Fruit fly (Drosophila melanogaster) Kc167 (cell line): ENCODE results near the gene CG17364.

Source experiments
- Myc ChIP-seq: fragments of >200 bp; optimal IDR thresholded peaks from 2 replicates; lab custom pipeline; 2017; ENCODE audit warnings: missing external identifiers
- Sin3A ChIP-seq: fragments of >200 bp; optimal IDR thresholded peaks from 2 replicates; lab custom pipeline; 2018; ENCODE audit warnings: missing external identifiers
- h ChIP-seq: fragments of >200 bp; optimal IDR thresholded peaks from 3 replicates; lab custom pipeline; 2018; ENCODE audit warnings: missing external identifiers
- insv ChIP-seq: fragments of >200 bp; optimal IDR thresholded peaks from 3 replicates; lab custom pipeline; 2018; ENCODE audit warnings: missing external identifiers
- psq ChIP-seq: fragments of >200 bp; optimal IDR thresholded peaks from 2 replicates; lab custom pipeline; 2017; ENCODE audit warnings: missing external identifiers
- ttk ChIP-seq: sonication (Bioruptor generic); optimal IDR thresholded peaks from 2 replicates; lab custom pipeline; 2017; ENCODE audit warnings: missing external identifiers

Gene CG17364

DNA sequence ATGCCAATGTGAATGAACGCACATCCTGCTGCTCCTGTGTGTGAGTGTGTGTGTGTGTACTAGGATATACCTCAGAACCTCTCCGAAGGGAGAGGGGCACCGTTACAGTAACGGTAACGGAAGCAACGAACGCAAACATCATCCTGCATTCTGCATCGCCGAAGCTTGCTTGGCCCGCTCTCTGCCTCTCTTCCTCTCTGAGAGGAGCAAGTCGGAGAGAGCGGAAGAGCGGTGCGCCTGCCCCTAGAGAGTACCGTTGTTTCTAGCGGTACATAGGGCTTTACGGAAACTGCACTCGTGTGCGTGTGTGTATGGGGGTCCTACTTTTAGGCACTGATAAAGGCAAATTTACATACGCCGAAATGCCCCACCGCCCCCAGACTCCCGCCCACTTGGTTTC lies 1.9 kb downstream of the CG17364 start:
- TF ChIP-seq insv (lab: Kevin White, UChicago) (no peak), Myc (lab: Kevin White, UChicago) (no peak), ttk (no peak), Sin3A (lab: Kevin White, UChicago) (no peak), h (lab: Kevin White, UChicago) (no peak), psq (lab: Kevin White, UChicago) (no peak)

DNA sequence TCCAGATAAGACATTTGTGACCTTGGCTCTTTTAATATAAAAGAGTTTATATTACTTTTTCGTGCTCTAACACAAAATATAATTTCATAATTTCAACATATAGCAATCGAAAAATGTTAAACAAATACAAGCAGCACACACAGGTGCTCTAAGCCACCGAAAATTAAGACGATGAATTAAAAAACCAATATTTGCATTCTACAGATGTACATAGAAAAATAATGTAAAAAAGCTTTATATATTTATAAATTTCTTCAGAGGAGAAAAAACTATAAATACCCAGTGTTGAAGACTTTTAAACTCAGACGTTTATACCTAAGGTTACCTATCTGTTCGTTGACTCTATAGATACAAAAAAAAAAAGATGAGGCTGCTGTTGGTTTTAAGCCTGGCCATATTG lies 5.6 kb downstream of the CG17364 start, which contains the start of gene CG9040:
TSS of gene CG9040 (plus strand) at position 301 of the 400 bp plus-strand sequence.
- TF ChIP-seq insv (lab: Kevin White, UChicago) (no peak), Myc (lab: Kevin White, UChicago) (no peak), psq (lab: Kevin White, UChicago) (no peak), h (lab: Kevin White, UChicago) (no peak), ttk (no peak), Sin3A (lab: Kevin White, UChicago) (no peak)

DNA sequence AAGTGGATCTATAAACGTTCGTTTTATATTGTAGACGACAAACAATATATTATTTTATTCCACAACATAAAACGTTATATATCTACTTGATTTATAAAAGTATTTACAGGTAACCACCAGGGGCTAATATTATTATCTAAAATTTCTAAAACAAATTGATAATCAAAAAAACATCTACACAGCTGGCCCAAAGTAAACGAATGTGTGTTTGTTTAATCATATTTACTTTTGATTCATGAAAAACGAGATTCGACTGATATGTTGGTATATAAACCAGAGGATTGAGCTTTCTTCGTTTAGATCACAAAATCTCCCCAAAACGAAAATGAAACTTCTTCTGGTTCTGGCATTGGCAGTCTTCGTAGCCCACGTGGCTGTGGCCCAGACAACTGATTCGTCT lies 6.9 kb downstream of the CG17364 start, which contains the start of gene CG17362:
TSS of gene CG17362 (plus strand) at position 291 of the 400 bp plus-strand sequence.
- TF ChIP-seq Myc (lab: Kevin White, UChicago) (no peak), psq (lab: Kevin White, UChicago) (no peak), h (lab: Kevin White, UChicago) (no peak), Sin3A (lab: Kevin White, UChicago) (no peak), ttk (no peak), insv (lab: Kevin White, UChicago) (no peak)

DNA sequence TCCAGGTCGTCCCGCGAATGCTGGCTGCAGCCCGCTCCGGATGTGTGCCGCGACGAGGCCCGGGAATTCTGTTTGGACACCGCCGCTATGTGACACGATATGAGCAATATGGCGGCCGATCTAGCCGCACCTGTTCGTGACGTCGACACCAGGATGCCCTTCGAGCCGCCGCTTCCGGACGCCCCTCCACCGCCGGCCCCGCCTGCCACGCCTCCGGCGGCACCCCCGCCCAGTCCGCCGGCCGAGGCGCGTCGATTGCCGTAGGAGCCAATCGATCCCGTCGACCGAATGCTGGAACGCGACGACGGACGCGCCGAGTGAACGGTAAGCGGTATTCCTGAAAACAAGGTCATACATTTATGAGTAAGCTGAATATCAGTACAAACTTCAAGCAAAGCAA lies 10.7 kb downstream of the CG17364 start:
- TF ChIP-seq h (lab: Kevin White, UChicago), result no peak
- TF ChIP-seq ttk, result no peak

DNA sequence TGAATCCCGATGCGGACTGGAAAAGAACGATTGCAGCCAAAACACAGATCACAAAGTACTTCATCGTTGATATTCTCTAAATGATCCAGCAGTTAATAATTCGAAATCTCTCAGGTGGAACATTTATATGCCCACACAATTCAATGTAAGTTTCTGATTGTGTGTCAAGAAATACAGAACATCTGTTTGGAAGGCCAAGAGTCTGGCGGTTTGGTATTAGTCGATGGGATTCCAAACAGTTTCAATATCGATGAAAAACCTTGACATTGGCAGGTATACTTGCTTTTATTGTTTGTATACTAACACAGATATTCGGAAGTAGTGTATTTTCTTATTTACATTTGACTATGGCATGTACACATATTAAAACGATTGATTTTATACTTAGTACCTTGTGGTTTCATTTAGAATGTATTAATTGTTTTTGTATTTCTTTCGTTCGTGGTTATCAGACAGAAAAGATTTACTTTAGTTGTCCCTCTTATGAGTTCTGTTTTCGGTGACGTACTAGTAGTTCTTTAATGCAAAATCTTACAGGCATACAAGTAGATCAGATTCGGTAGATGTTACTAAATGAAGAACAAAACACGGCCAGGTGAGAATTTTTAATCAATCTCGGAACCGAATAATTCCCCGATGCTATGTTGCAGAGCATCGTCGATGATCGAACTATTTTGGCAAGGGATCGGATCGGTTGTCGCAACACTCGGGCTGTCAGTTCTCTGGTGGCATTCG lies 19.7 kb downstream of the CG17364 start, which contains the start of the genes CG13738 and Hsc70-1:
TSS of gene CG13738 (minus strand) at position 101 of the 735 bp plus-strand sequence.
TSS of gene Hsc70-1 (plus strand) at position 685 of the 735 bp plus-strand sequence.
- TF ChIP-seq insv (lab: Kevin White, UChicago) (no peak), psq (lab: Kevin White, UChicago) (no peak), h (lab: Kevin White, UChicago) (no peak), ttk (no peak), Myc (lab: Kevin White, UChicago) (no peak), Sin3A (lab: Kevin White, UChicago) (no peak)

DNA sequence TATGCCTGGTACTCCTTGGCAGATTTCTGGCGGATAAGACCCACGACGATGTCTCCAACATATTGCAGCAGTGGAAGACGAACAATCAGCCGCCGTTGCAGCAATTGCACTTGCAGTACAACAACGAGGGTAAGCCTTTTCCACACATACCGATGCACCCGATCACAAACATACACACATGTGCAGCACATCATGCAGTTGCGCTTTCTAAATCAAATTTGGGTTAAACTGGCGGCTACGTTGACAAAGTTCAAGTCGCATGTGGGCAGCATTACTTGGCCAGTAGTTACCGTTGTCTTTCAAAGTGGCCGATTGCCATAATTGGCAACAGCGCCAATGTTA lies 27.7 kb downstream of the CG17364 start:
- TF ChIP-seq h (lab: Kevin White, UChicago), result no peak
- TF ChIP-seq Sin3A (lab: Kevin White, UChicago), result no peak
- no peak for TF ChIP-seq psq (lab: Kevin White, UChicago)
- no peak for TF ChIP-seq insv (lab: Kevin White, UChicago)
- TF ChIP-seq Myc (lab: Kevin White, UChicago), result no peak
- TF ChIP-seq ttk, result no peak

DNA sequence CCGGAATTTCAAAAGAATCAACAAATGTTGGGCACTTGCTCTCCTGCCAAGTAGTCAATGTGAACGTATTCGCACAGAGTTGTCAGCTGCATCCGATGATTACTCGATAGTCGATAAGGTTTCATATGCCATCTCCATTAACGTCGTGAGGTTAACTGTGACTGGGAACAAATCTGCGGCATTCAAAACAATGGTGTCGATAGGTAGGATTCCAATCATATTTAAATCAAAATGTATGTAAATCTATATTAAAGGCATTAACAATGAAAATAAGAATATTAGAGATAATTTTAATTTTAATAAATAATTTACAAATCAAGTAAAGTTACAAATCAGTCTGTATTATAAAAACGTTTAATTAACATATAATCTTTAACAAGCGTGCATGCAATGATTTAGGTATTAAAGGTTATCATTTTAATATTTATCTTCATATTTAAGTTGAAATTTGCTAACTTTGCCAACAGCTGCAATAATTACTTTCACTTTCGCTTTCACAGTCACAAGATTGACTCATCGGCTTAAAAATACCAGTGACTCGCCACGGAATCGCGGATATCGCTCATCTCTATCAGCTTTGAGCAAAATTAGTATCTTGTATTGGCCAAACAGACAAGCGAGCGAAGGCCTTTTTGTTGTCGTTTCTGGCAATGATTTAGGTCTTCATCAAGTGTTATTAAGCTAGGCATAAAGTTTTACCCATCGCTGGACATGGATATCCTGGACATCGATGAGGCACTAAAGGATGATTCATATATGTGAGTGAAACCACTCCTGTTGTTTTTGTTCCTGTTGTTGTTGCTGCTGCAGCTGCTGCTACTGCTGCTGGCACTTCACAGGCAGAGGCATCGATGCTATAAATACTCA lies 28.3 kb downstream of the CG17364 start, which contains the start of the genes Meics, Nxf3 and ssp2:
TSS of gene Meics (minus strand) at position 68 of the 867 bp plus-strand sequence.
TSS of gene Nxf3 (plus strand) at position 569 of the 867 bp plus-strand sequence.
TSS of gene ssp2 (plus strand) at position 569 of the 867 bp plus-strand sequence.
- TF ChIP-seq insv (lab: Kevin White, UChicago) (no peak), psq (lab: Kevin White, UChicago) (no peak), Myc (lab: Kevin White, UChicago) (no peak), ttk (no peak), Sin3A (lab: Kevin White, UChicago) (no peak), h (lab: Kevin White, UChicago) (no peak)

DNA sequence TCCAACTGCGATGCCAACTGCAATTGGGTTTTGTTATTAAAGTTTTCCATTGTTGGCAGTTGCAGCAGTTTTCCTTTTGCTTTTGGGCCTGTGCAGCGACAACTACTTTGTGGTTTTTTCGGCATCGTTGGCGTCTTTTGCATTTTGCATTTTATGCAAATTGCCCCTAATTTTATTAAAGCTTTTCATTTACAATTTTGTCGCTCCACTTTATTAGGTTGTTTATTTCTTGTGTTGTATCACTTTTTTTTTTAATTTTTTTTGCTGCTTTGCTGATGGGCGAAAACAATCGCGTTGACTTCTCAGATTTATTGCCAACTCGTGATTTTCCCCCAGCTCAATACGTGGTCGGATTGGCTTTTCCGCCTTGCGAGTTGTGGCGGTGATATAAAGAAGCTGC lies 35.4 kb downstream of the CG17364 start:
- TF ChIP-seq Sin3A (lab: Kevin White, UChicago) (no peak), insv (lab: Kevin White, UChicago) (no peak), psq (lab: Kevin White, UChicago) (no peak), Myc (lab: Kevin White, UChicago) (no peak), ttk (no peak), h (lab: Kevin White, UChicago) (no peak)

DNA sequence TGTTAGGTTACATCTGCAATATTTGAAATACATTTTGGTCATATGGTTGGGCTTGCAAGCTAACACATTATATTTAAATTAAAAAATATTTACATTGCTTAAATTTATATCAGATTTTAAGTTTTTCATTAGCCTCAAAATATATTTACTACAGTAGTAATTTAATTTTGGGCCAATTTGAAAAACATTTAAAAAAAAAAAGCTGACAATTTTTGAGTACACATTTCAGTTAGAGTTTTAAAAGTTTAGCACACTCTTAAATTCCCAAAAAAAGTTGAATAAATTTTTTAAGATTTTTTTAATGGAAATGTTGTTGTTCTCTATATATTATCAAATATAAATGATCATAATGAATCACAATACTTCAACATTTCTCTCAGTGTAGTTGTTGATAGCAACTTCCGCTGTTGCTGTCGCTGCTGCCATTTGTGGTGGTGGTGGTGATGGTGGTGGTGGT lies 36.0 kb downstream of the CG17364 start:
- TF ChIP-seq psq (lab: Kevin White, UChicago) (no peak), Myc (lab: Kevin White, UChicago) (no peak), insv (lab: Kevin White, UChicago) (no peak)

DNA sequence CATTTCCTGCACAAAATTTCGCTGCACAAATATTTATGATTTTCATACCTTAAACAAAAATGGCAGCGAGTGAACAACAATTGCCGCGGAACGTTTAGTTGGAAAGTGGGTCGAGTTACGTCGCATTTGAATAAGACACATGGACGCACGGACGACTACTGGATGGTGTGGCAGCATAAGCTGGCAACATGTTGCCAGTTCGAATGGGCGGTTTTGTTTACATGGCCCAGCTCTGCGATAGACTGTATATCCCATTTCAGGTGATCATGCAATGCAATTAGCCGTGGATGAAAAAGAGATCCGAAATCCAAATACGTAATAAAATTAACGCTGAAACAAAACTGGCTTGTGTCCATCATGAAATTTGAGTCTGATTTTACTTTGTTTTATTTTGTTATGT lies 36.5 kb downstream of the CG17364 start:
- TF ChIP-seq insv (lab: Kevin White, UChicago), result no peak
- TF ChIP-seq ttk, result no peak
- no peak for TF ChIP-seq Sin3A (lab: Kevin White, UChicago)
- TF ChIP-seq psq (lab: Kevin White, UChicago), result no peak
- no peak for TF ChIP-seq Myc (lab: Kevin White, UChicago)
- TF ChIP-seq h (lab: Kevin White, UChicago), result no peak

DNA sequence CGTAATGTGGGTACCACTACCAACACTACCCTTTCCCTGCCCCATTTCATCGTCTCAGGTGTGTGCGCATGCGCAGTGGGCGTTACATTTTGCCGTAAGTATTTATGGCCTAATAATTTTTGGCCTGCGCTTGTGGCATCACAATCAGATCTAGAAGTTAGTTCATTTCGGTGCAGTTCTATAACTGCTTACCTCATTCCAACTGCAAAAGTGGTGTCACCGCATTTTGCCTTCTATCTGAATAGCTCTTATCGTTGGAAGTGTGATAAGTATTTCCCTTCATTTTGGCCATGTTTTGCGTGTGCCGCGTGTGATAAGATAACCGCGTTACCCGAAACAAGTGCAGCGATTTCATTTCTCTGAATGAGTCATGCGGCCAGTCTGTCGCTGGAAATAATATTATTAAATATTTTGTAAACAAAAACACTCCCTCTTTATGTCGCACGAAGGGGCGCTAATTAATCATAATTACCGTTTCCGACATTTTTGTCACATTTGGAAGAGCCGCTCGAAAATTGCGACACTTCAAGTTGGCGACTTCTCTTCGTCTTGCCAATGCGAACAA lies 40.6 kb downstream of the CG17364 start:
- TF ChIP-seq psq (lab: Kevin White, UChicago), result no peak
- TF ChIP-seq h (lab: Kevin White, UChicago), result no peak
- no peak for TF ChIP-seq Sin3A (lab: Kevin White, UChicago)
- TF ChIP-seq Myc (lab: Kevin White, UChicago), result no peak
- no peak for TF ChIP-seq insv (lab: Kevin White, UChicago)
- TF ChIP-seq ttk, result no peak
